Worm (Caenorhabditis elegans) whole organism, L4 larva: ENCODE results near the gene mrpl-36.

ENCODE experiments used
- F10B5.3 ChIP-seq: sonication (generic microtip); optimal IDR thresholded peaks from 2 replicates; lab custom pipeline; 2016; ENCODE audit warnings: mild to moderate bottlenecking, missing genetic modification characterization, missing compliant biosample characterization
- F26F4.8 ChIP-seq: fragments of 200-800 bp; sonication (Bioruptor generic); conservative IDR thresholded peaks from 2 replicates; pipeline ENCODE4 v1.3.6; 2022; ENCODE audit warnings: missing genetic modification characterization, missing compliant biosample characterization
- R02D3.7 ChIP-seq: fragments of 150-350 bp; sonication (generic microtip); optimal IDR thresholded peaks from 3 replicates; lab custom pipeline; 2014; ENCODE audit warnings: missing biosample characterization, missing genetic modification characterization
- T20F7.1 ChIP-seq: fragments of 200-800 bp; sonication (Bioruptor generic); optimal IDR thresholded peaks from 2 replicates; lab custom pipeline; 2018; ENCODE audit warnings: mild to moderate bottlenecking, missing genetic modification characterization, missing compliant biosample characterization
- T26A8.4 ChIP-seq: fragments of 200-800 bp; sonication (Bioruptor generic); IDR thresholded peaks from 2 replicates; pipeline ENCODE4 v1.3.6; 2022; ENCODE audit warnings: missing genetic modification characterization, missing compliant biosample characterization
- ZK337.2 ChIP-seq: fragments of 200-800 bp; sonication (Bioruptor generic); IDR thresholded peaks from 2 replicates; pipeline ENCODE4 v1.3.6; 2022; ENCODE audit warnings: missing genetic modification reagents, missing genetic modification characterization, missing compliant biosample characterization
- ZK546.5 ChIP-seq, 2 experiments: sonication (generic microtip); optimal IDR thresholded peaks; 2 replicates each; lab custom pipeline; 2017; ENCODE audit warnings: missing biosample characterization in 2 of 2, missing genetic modification characterization in 2 of 2
- aha-1 ChIP-seq: fragments of 150-350 bp; peaks from one replicate; lab custom pipeline; 2014; ENCODE audit warnings: missing biosample characterization, missing genetic modification characterization
- ama-1 ChIP-seq: fragments of 150-350 bp; optimal IDR thresholded peaks from 2 replicates; lab custom pipeline; 2014; ENCODE audit warnings: inconsistent platforms, mixed read lengths
- ceh-20 ChIP-seq: fragments of 200-800 bp; sonication (Bioruptor generic); IDR thresholded peaks from 2 replicates; pipeline ENCODE4 v1.3.6; 2022; ENCODE audit warnings: missing genetic modification reagents, missing genetic modification characterization, missing compliant biosample characterization
- ctbp-1 ChIP-seq: fragments of 200-800 bp; sonication (Bioruptor generic); IDR thresholded peaks from 2 replicates; pipeline ENCODE4 v1.3.6; 2022; ENCODE audit warnings: missing genetic modification reagents, missing genetic modification characterization, missing compliant biosample characterization
- daf-16 ChIP-seq, 3 experiments: sonication (generic microtip); optimal IDR thresholded peaks; 2 replicates each; lab custom pipeline; 2016 to 2017; ENCODE audit warnings: missing genetic modification characterization in 3 of 3, missing genetic modification reagents in 3 of 3, mild to moderate bottlenecking in 2 of 3, missing compliant biosample characterization in 2 of 3, missing biosample characterization in 1 of 3, moderate library complexity in 1 of 3
- daf-19 ChIP-seq: fragments of 200-800 bp; sonication (Bioruptor generic); conservative IDR thresholded peaks from 2 replicates; pipeline ENCODE4 v1.3.6; 2022; ENCODE audit warnings: missing genetic modification characterization, missing compliant biosample characterization
- dmd-6 ChIP-seq: fragments of 200-800 bp; sonication (Bioruptor generic); IDR thresholded peaks from 2 replicates; pipeline ENCODE4 v1.3.6; 2022; ENCODE audit warnings: missing genetic modification reagents, missing genetic modification characterization, missing compliant biosample characterization
- dpl-1 ChIP-seq: fragments of 150-350 bp; optimal IDR thresholded peaks from 2 replicates; lab custom pipeline; 2014; ENCODE audit warnings: missing biosample characterization, missing genetic modification reagents, missing genetic modification characterization
- dve-1 ChIP-seq: sonication (generic microtip); optimal IDR thresholded peaks from 2 replicates; lab custom pipeline; 2017; ENCODE audit warnings: antibody characterized with exemption, mild to moderate bottlenecking, missing genetic modification characterization, missing compliant biosample characterization; ENCODE audit not compliant: insufficient read depth
- fos-1 ChIP-seq: fragments of 150-350 bp; optimal IDR thresholded peaks from 2 replicates; lab custom pipeline; 2014; ENCODE audit warnings: missing biosample characterization, missing genetic modification characterization
- hif-1 ChIP-seq, 2 experiments: sonication (generic microtip); optimal IDR thresholded peaks; 2 replicates each; lab custom pipeline; 2016 to 2017; ENCODE audit warnings: missing compliant biosample characterization in 2 of 2, missing genetic modification characterization in 2 of 2, missing genetic modification reagents in 2 of 2, missing genotype in 2 of 2, mild to moderate bottlenecking in 1 of 2
- hlh-11 ChIP-seq: fragments of 200-800 bp; sonication (Bioruptor generic); optimal IDR thresholded peaks from 2 replicates; lab custom pipeline; 2018; ENCODE audit warnings: mild to moderate bottlenecking, missing genetic modification characterization, missing compliant biosample characterization
- hlh-30 ChIP-seq: sonication (generic microtip); optimal IDR thresholded peaks from 2 replicates; lab custom pipeline; 2017; ENCODE audit warnings: antibody characterized with exemption, mild to moderate bottlenecking, missing genetic modification characterization, missing compliant biosample characterization; ENCODE audit not compliant: insufficient read depth
- lim-7 ChIP-seq: fragments of 200-800 bp; sonication (Bioruptor generic); IDR thresholded peaks from 2 replicates; pipeline ENCODE4 v1.3.6; 2022; ENCODE audit warnings: missing genetic modification characterization, missing compliant biosample characterization
- lin-1 ChIP-seq: fragments of 200-800 bp; sonication (Bioruptor generic); IDR thresholded peaks from 2 replicates; pipeline ENCODE4 v1.3.6; 2022; ENCODE audit warnings: missing genetic modification reagents, missing genetic modification characterization, missing compliant biosample characterization
- lin-38 ChIP-seq: fragments of 200-800 bp; sonication (Bioruptor generic); IDR thresholded peaks from 2 replicates; pipeline ENCODE4 v1.3.6; 2022; ENCODE audit warnings: missing genetic modification reagents, missing genetic modification characterization, missing compliant biosample characterization
- lsy-2 ChIP-seq, 2 experiments: fragments of 150-350 bp in 1 of 2; sonication (generic microtip) in 1 of 2; optimal IDR thresholded peaks; 2 replicates each; lab custom pipeline; 2014 to 2017; ENCODE audit warnings: missing biosample characterization in 2 of 2, missing genetic modification characterization in 2 of 2
- mdl-1 ChIP-seq, 2 experiments: fragments of 150-350 bp in 1 of 2; sonication (generic microtip) in 1 of 2; optimal IDR thresholded peaks; 2 replicates each; lab custom pipeline; 2014 to 2017; ENCODE audit warnings: missing biosample characterization in 2 of 2, missing genetic modification characterization in 2 of 2
- mep-1 ChIP-seq: fragments of 150-350 bp; sonication (generic microtip); optimal IDR thresholded peaks from 3 replicates; lab custom pipeline; 2014; ENCODE audit warnings: missing biosample characterization, missing genetic modification characterization
- mes-2 ChIP-seq: sonication (generic microtip); optimal IDR thresholded peaks from 2 replicates; lab custom pipeline; 2016; ENCODE audit warnings: missing genotype, mild to moderate bottlenecking, missing genetic modification characterization, missing compliant biosample characterization; ENCODE audit not compliant: poor library complexity, severe bottlenecking
- pha-4 ChIP-seq, 2 experiments: fragments of 150-350 bp in 1 of 2; fragments of 200-800 bp in 1 of 2; sonication (Bioruptor generic) in 1 of 2; IDR thresholded peaks in 1 of 2; optimal IDR thresholded peaks in 1 of 2; 2 replicates each; pipeline versions ENCODE4 v1.3.6 to Lab custom; 2014 to 2022; ENCODE audit warnings: missing genetic modification characterization in 2 of 2, missing genetic modification reagents in 2 of 2, missing biosample characterization in 1 of 2, missing compliant biosample characterization in 1 of 2
- rbr-2 ChIP-seq: sonication (generic microtip); optimal IDR thresholded peaks from 2 replicates; lab custom pipeline; 2016; ENCODE audit warnings: missing genotype, missing genetic modification characterization, missing compliant biosample characterization
- sdz-12 ChIP-seq: fragments of 200-800 bp; sonication (Bioruptor generic); optimal IDR thresholded peaks from 2 replicates; lab custom pipeline; 2018; ENCODE audit warnings: mild to moderate bottlenecking, missing genetic modification characterization, missing compliant biosample characterization
- skn-1 ChIP-seq: fragments of 150-350 bp; optimal IDR thresholded peaks from 2 replicates; lab custom pipeline; 2014; ENCODE audit warnings: missing biosample characterization, missing genetic modification characterization
- snpc-4 ChIP-seq: fragments of 150-350 bp; optimal IDR thresholded peaks from 2 replicates; lab custom pipeline; 2014; ENCODE audit warnings: missing biosample characterization, missing genetic modification characterization
- spr-1 ChIP-seq: sonication (generic microtip); optimal IDR thresholded peaks from 2 replicates; lab custom pipeline; 2016; ENCODE audit warnings: mild to moderate bottlenecking, missing genetic modification characterization, missing compliant biosample characterization
- unc-130 ChIP-seq: sonication (generic microtip); optimal IDR thresholded peaks from 2 replicates; lab custom pipeline; 2016; ENCODE audit warnings: missing genetic modification reagents, missing genetic modification characterization, missing compliant biosample characterization
- unc-62 ChIP-seq, 3 experiments: fragments of 150-350 bp in 1 of 3; sonication (generic microtip); optimal IDR thresholded peaks in 2 of 3; peaks in 1 of 3; 1 replicate in 1 of 3; 2 replicates in 2 of 3; lab custom pipeline; 2014 to 2017; ENCODE audit warnings: missing biosample characterization in 3 of 3, missing genetic modification characterization in 3 of 3, missing genetic modification reagents in 3 of 3, missing genotype in 1 of 3
- vab-7 ChIP-seq: fragments of 200-800 bp; sonication (Bioruptor generic); IDR thresholded peaks from 2 replicates; pipeline ENCODE4 v1.3.6; 2022; ENCODE audit warnings: missing genetic modification reagents, missing genetic modification characterization, missing compliant biosample characterization
- zag-1 ChIP-seq: fragments of 150-350 bp; optimal IDR thresholded peaks from 2 replicates; lab custom pipeline; 2014; ENCODE audit warnings: missing biosample characterization, missing genetic modification characterization
- zfp-2 ChIP-seq: sonication (generic microtip); optimal IDR thresholded peaks from 2 replicates; lab custom pipeline; 2016; ENCODE audit warnings: mild to moderate bottlenecking, missing genetic modification characterization, missing compliant biosample characterization
- ztf-7 ChIP-seq: fragments of 150-350 bp; optimal IDR thresholded peaks from 2 replicates; lab custom pipeline; 2014; ENCODE audit warnings: missing biosample characterization, missing genetic modification characterization

Gene mrpl-36

DNA sequence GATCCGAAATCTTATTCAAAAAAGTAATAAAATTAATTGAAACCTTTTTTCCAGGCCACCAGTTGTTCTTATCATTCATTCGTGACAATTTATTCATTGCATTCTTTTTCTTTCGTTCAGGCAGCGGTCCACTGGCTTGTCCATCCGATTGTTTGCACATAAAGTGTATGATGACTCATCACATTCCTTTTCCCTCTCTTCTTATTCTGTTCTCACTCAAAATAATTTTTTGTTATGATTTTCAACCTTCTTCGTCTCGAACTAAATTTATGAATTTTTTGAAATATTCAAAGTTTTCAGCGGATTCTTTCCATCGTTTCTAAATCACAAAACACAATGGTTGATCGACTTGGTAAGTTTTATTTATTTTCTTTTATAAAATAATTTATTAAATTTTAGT lies 17.4 kb downstream of the mrpl-36 start, which contains the start of gene ZK632.12 (continued):
- TF ChIP-seq dve-1 (tag; lab: Kevin White, UChicago) (peak; percentile 19), zfp-2 (tag; lab: Kevin White, UChicago) (no peak), ZK546.5 (tag; optimal IDR thresholded peaks at IDR 0.05; lab: Kevin White, UChicago) (no peak), lsy-2 (tag; optimal IDR thresholded peaks at IDR 0.05; lab: Kevin White, UChicago) (peak in 1 of 2 experiments; percentile 15), T26A8.4 (GFP tag; lab: Robert Waterston, UW) (no peak), unc-130 (GFP tag; lab: Kevin White, UChicago) (no peak), F10B5.3 (tag; lab: Kevin White, UChicago) (no peak), ZK337.2 (GFP tag; lab: Robert Waterston, UW) (no peak), ceh-20 (GFP tag; lab: Robert Waterston, UW) (no peak), pha-4 (GFP tag; IDR thresholded peaks at IDR 0.05; lab: Robert Waterston, UW) (no peak), pha-4 (tag; optimal IDR thresholded peaks at IDR 0.05; lab: Kevin White, UChicago) (peak; percentile 20), ama-1 (no peak), skn-1 (tag; lab: Kevin White, UChicago) (no peak), sdz-12 (no peak), snpc-4 (no peak), vab-7 (no peak), hlh-11 (tag; lab: Kevin White, UChicago) (no peak), aha-1 (tag; lab: Kevin White, UChicago) (peak; percentile 33), F26F4.8 (GFP tag; lab: Robert Waterston, UW) (no peak)

DNA sequence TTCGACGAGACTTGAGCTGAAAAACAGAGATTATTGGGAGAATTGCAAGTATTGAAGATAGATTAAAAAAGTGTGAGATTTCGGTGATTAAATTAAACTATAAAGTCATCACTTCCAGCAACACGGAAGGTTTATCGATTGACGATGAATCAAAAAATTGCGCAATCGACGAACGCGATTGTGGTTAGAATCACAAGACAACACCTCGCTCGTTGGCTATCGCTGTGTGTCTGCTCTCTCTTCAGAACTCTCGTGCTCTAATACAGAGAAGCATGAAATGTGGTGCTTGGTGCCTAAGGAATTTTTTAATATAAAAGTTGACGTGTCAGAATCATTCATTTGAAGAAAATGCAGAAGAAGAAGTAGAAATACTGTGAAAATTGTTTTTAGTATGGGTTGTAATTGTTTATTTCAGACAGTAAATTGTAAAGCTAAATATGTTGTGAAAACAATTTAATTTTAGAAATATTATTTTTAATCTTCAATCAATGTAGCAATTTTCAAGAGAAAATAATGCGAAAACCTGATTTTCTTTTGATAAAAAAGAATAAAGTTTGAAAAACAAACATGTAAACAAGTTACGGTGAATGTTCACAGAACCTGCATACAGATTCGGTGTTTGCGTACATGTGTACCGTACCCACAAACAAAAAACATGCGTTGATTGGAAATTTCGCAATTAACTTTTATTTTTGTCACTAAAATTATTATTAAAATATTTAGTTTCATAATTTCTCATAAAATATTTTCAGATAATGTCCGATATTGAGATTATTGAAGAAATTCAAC lies 20.6 kb downstream of the mrpl-36 start, which contains the start of the genes ZK632.10 and ZK632.11:
ZK632.10 (minus strand) TSS at position 560 of the 789 bp plus-strand sequence.
ZK632.11 (plus strand) TSS at position 753 of the 789 bp plus-strand sequence.
- TF ChIP-seq hlh-30 (tag; lab: Kevin White, UChicago) (peak; percentile 89), daf-19 (GFP tag; lab: Robert Waterston, UW) (no peak), lsy-2 (tag; optimal IDR thresholded peaks at IDR 0.05; lab: Kevin White, UChicago) (peak; percentile 61 to 98), pha-4 (GFP tag; IDR thresholded peaks at IDR 0.05; lab: Robert Waterston, UW) (no peak), pha-4 (tag; optimal IDR thresholded peaks at IDR 0.05; lab: Kevin White, UChicago) (peak; percentile 87), fos-1 (tag; lab: Kevin White, UChicago) (no peak), daf-16 (GFP tag; optimal IDR thresholded peaks at IDR 0.05; lab: Kevin White, UChicago) (peak in 1 of 2 experiments; percentile 27), daf-16 (tag; optimal IDR thresholded peaks at IDR 0.05; lab: Kevin White, UChicago) (peak; percentile 93), ctbp-1 (0 out of 2 replicates have a peak, but pooled peaks have one; percentile 28), zag-1 (tag; lab: Kevin White, UChicago) (no peak), dmd-6 (GFP tag; lab: Robert Waterston, UW) (peak; percentile 52), T20F7.1 (peak; percentile 32), rbr-2 (peak; percentile 6), hlh-11 (tag; lab: Kevin White, UChicago) (peak; percentile 26), lin-38 (GFP tag; lab: Robert Waterston, UW) (peak; percentile 34), lin-1 (GFP tag; lab: Robert Waterston, UW) (0 out of 2 replicates have a peak, but pooled peaks have one; percentile 7), R02D3.7 (tag; lab: Kevin White, UChicago) (no peak), ztf-7 (peak; percentile 28), dve-1 (tag; lab: Kevin White, UChicago) (peak; percentile 44), spr-1 (no peak), lim-7 (GFP tag; lab: Robert Waterston, UW) (peak; percentile 16; the same call in 1 of the 2 replicates), unc-130 (GFP tag; lab: Kevin White, UChicago) (peak; percentile 56), dpl-1 (GFP tag; lab: Kevin White, UChicago) (peak; percentile 40), hif-1 (tag; optimal IDR thresholded peaks at IDR 0.05; lab: Kevin White, UChicago) (no peak), unc-62 (GFP tag; optimal IDR thresholded peaks at IDR 0.05 in 1 of 2; lab: Kevin White, UChicago) (peak in 1 of 2 experiments; percentile 74), unc-62 (tag; optimal IDR thresholded peaks at IDR 0.05; lab: Kevin White, UChicago) (no peak), F26F4.8 (GFP tag; lab: Robert Waterston, UW) (no peak), mep-1 (tag; lab: Kevin White, UChicago) (peak; percentile 53), mes-2 (tag; lab: Kevin White, UChicago) (peak; percentile 80), mdl-1 (tag; optimal IDR thresholded peaks at IDR 0.05; lab: Kevin White, UChicago) (peak; percentile 35 to 72), skn-1 (tag; lab: Kevin White, UChicago) (no peak)
